Fruit fly (Drosophila melanogaster): ENCODE measurements at regions not wholly inside any gene's neighbourhood (a gene's known extent, or its start where the extent isn't known, plus 50 kb on each side); places are given as distances from the start of the nearest gene placed in this dataset.

- 0 out of 2 replicates have a peak, but pooled peaks have one; percentile 35 for TF ChIP-seq CG11247 (GFP tag; IDR thresholded peaks at IDR 0.05)
- TF ChIP-seq row (GFP tag; IDR thresholded peaks at IDR 0.05), result peak; percentile 61
- no peak for TF ChIP-seq HmgD (GFP tag; optimal IDR thresholded peaks at IDR 0.05)
- no peak for TF ChIP-seq Adf1 (GFP tag; IDR thresholded peaks at IDR 0.05)
- TF ChIP-seq bsh (GFP tag; optimal IDR thresholded peaks at IDR 0.05), result peak in 1 of 2 experiments; percentile 15
- no peak for TF ChIP-seq pita (GFP tag; optimal IDR thresholded peaks at IDR 0.05)
- TF ChIP-seq CG2678 (tag; optimal IDR thresholded peaks at IDR 0.05), result peak; percentile 9
- TF ChIP-seq CG17829 (tag; optimal IDR thresholded peaks at IDR 0.05), result no peak
- TF ChIP-seq gem (tag; optimal IDR thresholded peaks at IDR 0.05), result peak; percentile 28
- TF ChIP-seq CG1647 (GFP tag; optimal IDR thresholded peaks at IDR 0.05), result no peak
- no peak for TF ChIP-seq CG6765 (GFP tag; optimal IDR thresholded peaks at IDR 0.05)
- TF ChIP-seq jigr1 (GFP tag; IDR thresholded peaks at IDR 0.05), result no peak
- 0 out of 3 replicates have a peak, but pooled peaks have one; percentile 10 for TF ChIP-seq so (GFP tag; IDR thresholded peaks at IDR 0.05)
Observed at dm6 chr3L:6855101-6855796, 59.4 kb downstream of the Prat2 start (continued).

- TF ChIP-seq CG10959 (GFP tag; IDR thresholded peaks at IDR 0.05) (no peak), lilli (GFP tag; optimal IDR thresholded peaks at IDR 0.05) (no peak), CG3726 (GFP tag; IDR thresholded peaks at IDR 0.05) (no peak), Myb (GFP tag; optimal IDR thresholded peaks at IDR 0.05) (no peak), gro (GFP tag; optimal IDR thresholded peaks at IDR 0.05) (no peak), CG3995 (GFP tag; optimal IDR thresholded peaks at IDR 0.05) (no peak), CG6254 (GFP tag; optimal IDR thresholded peaks at IDR 0.05) (no peak), CG13296 (GFP tag; optimal IDR thresholded peaks at IDR 0.05) (no peak), wor (GFP tag; IDR thresholded peaks at IDR 0.05) (0 out of 2 replicates have a peak, but pooled peaks have one; percentile 3), CG8359 (GFP tag; optimal IDR thresholded peaks at IDR 0.05; ENCODE audit: borderline replicate concordance) (no peak), CG11723 (GFP tag; optimal IDR thresholded peaks at IDR 0.05) (no peak), nerfin-2 (GFP tag; IDR thresholded peaks at IDR 0.05; ENCODE audit: partially characterized antibody) (no peak), C15 (GFP tag; IDR thresholded peaks at IDR 0.05) (no peak), CG7372 (GFP tag; IDR thresholded peaks at IDR 0.05) (peak; percentile 31; the same call in 1 of the 2 replicates), knrl (GFP tag; IDR thresholded peaks at IDR 0.05; ENCODE audit: partially characterized antibody) (no peak), eyg (GFP tag; optimal IDR thresholded peaks at IDR 0.05) (no peak), gem (tag; optimal IDR thresholded peaks at IDR 0.05) (no peak), CG16863 (GFP tag; optimal IDR thresholded peaks at IDR 0.05) (no peak), Awh (GFP tag; IDR thresholded peaks at IDR 0.05) (no peak), bowl (GFP tag; IDR thresholded peaks at IDR 0.05) (no peak), sqz (GFP tag; optimal IDR thresholded peaks at IDR 0.05) (no peak), CG15011 (GFP tag; optimal IDR thresholded peaks at IDR 0.05) (no peak), Hmx (GFP tag; optimal IDR thresholded peaks at IDR 0.05) (no peak), Adf1 (GFP tag; IDR thresholded peaks at IDR 0.05) (peak; percentile 14; the same call in 1 of the 2 replicates), CG6854 (GFP tag; optimal IDR thresholded peaks at IDR 0.05) (no peak), CG13624 (GFP tag; optimal IDR thresholded peaks at IDR 0.05) (no peak), h (optimal IDR thresholded peaks at IDR 0.05) (no peak), H2.0 (GFP tag; IDR thresholded peaks at IDR 0.05) (no peak), fd102C (GFP tag; optimal IDR thresholded peaks at IDR 0.05) (no peak), twi (tag; optimal IDR thresholded peaks at IDR 0.05) (no peak), tgo (GFP tag; IDR thresholded peaks at IDR 0.05) (0 out of 3 replicates have a peak, but pooled peaks have one; percentile 5), kay (GFP tag; optimal IDR thresholded peaks at IDR 0.05) (no peak), CG3847 (GFP tag; IDR thresholded peaks at IDR 0.05) (no peak), CG2875 (GFP tag; optimal IDR thresholded peaks at IDR 0.05) (no peak), dati (GFP tag; IDR thresholded peaks at IDR 0.05) (no peak), CG17802 (tag; optimal IDR thresholded peaks at IDR 0.05) (peak; percentile 16), insv (GFP tag; optimal IDR thresholded peaks at IDR 0.05) (no peak), CG3838 (GFP tag; optimal IDR thresholded peaks at IDR 0.05) (no peak)
Observed at dm6 chr3L:6853718-6854374, 60.8 kb downstream of the Prat2 start.

All from whole organism, embryonic.